Fruit fly (Drosophila melanogaster) whole organism, embryonic: Measurements from ENCODE around the gene CG9483.

Experiments
- B-H2 ChIP-seq: fragments of 200-800 bp; sonication (Bioruptor generic); optimal IDR thresholded peaks from 2 replicates; lab custom pipeline; 2018; ENCODE audit warnings: missing biosample characterization, mild to moderate bottlenecking, missing genetic modification characterization
- CG10366 ChIP-seq: fragments of 200-800 bp; sonication (Bioruptor generic); IDR thresholded peaks from 2 replicates; pipeline ENCODE4 v1.3.6; 2022; ENCODE audit warnings: missing biosample characterization, missing genetic modification characterization
- CG11247 ChIP-seq: fragments of 200-800 bp; sonication (Bioruptor generic); IDR thresholded peaks from 2 replicates; pipeline ENCODE4 v1.3.6; 2022; ENCODE audit warnings: missing biosample characterization, missing genetic modification characterization
- CG12659 ChIP-seq: fragments of 200-800 bp; sonication (Bioruptor generic); optimal IDR thresholded peaks from 3 replicates; lab custom pipeline; 2017; ENCODE audit warnings: mild to moderate bottlenecking, missing biosample characterization, missing genetic modification reagents, missing genetic modification characterization
- CG13287 ChIP-seq: fragments of 200-800 bp; sonication (Bioruptor generic); IDR thresholded peaks from 2 replicates; pipeline ENCODE4 v1.3.6; 2022; ENCODE audit warnings: missing biosample characterization, missing genetic modification characterization; ENCODE audit not compliant: partially characterized antibody
- CG13624 ChIP-seq: fragments of 200-800 bp; sonication (Bioruptor generic); optimal IDR thresholded peaks from 2 replicates; lab custom pipeline; 2016; ENCODE audit warnings: missing biosample characterization, missing genetic modification characterization
- CG14860 ChIP-seq: fragments of 200-800 bp; sonication (Bioruptor generic); IDR thresholded peaks from 3 replicates; pipeline ENCODE4 v1.3.6; 2022; ENCODE audit warnings: missing biosample characterization, missing genetic modification characterization; ENCODE audit not compliant: partially characterized antibody
- CG15073 ChIP-seq: fragments of 200-800 bp; sonication (Bioruptor generic); optimal IDR thresholded peaks from 2 replicates; lab custom pipeline; 2016; ENCODE audit warnings: missing biosample characterization, missing genetic modification characterization
- CG1602 ChIP-seq: fragments of 200-800 bp; sonication (Bioruptor generic); optimal IDR thresholded peaks from 3 replicates; lab custom pipeline; 2016; ENCODE audit warnings: missing biosample characterization, missing genetic modification characterization
- CG16779 ChIP-seq: fragments of 200-800 bp; sonication (Bioruptor generic); IDR thresholded peaks from 2 replicates; pipeline ENCODE4 v1.3.6; 2022; ENCODE audit warnings: missing biosample characterization, missing genetic modification characterization
- CG17829 ChIP-seq: fragments of 200-800 bp; optimal IDR thresholded peaks from 2 replicates; lab custom pipeline; 2019; ENCODE audit warnings: missing biosample characterization, mild to moderate bottlenecking, missing genetic modification characterization, moderate library complexity
- CG18011 ChIP-seq: fragments of 200-800 bp; sonication (Bioruptor generic); optimal IDR thresholded peaks from 2 replicates; lab custom pipeline; 2017; ENCODE audit warnings: missing biosample characterization, missing genetic modification characterization, mild to moderate bottlenecking, moderate library complexity, missing genotype
- CG18619 ChIP-seq: fragments of 200-800 bp; sonication (Bioruptor generic); optimal IDR thresholded peaks from 3 replicates; lab custom pipeline; 2017; ENCODE audit warnings: missing biosample characterization, mild to moderate bottlenecking, missing genetic modification characterization
- CG32767 ChIP-seq: fragments of 200-800 bp; sonication (Bioruptor generic); IDR thresholded peaks from 2 replicates; pipeline ENCODE4 v1.3.6; 2022; ENCODE audit warnings: missing biosample characterization, missing genetic modification characterization
- CG3407 ChIP-seq: fragments of 200-800 bp; sonication (Bioruptor generic); optimal IDR thresholded peaks from 2 replicates; lab custom pipeline; 2018; ENCODE audit warnings: missing biosample characterization, mild to moderate bottlenecking, missing genetic modification characterization
- CG42726 ChIP-seq: fragments of 200-800 bp; sonication (Bioruptor generic); IDR thresholded peaks from 2 replicates; pipeline ENCODE4 v1.3.6; 2022; ENCODE audit warnings: missing biosample characterization, missing genetic modification characterization; ENCODE audit not compliant: partially characterized antibody
- CG4617 ChIP-seq: fragments of 200-800 bp; sonication (Bioruptor generic); optimal IDR thresholded peaks from 3 replicates; lab custom pipeline; 2016; ENCODE audit warnings: missing biosample characterization, missing genetic modification characterization, borderline replicate concordance
- CG5180 ChIP-seq: fragments of 200-800 bp; sonication (Bioruptor generic); optimal IDR thresholded peaks from 3 replicates; lab custom pipeline; 2017; ENCODE audit warnings: missing biosample characterization, missing genetic modification characterization, mild to moderate bottlenecking, moderate library complexity, missing genetic modification reagents
- CG6689 ChIP-seq: fragments of 200-800 bp; sonication (Bioruptor generic); IDR thresholded peaks from 2 replicates; pipeline ENCODE4 v1.3.6; 2022; ENCODE audit warnings: missing biosample characterization, missing genetic modification characterization
- CG7963 ChIP-seq: fragments of 200-800 bp; sonication (Bioruptor generic); IDR thresholded peaks from 3 replicates; pipeline ENCODE4 v1.3.6; 2022; ENCODE audit warnings: missing biosample characterization, missing genetic modification characterization; ENCODE audit not compliant: partially characterized antibody
- CG8478 ChIP-seq: fragments of >200 bp; optimal IDR thresholded peaks from 2 replicates; lab custom pipeline; 2018
- CG9876 ChIP-seq: fragments of 200-800 bp; sonication (Bioruptor generic); optimal IDR thresholded peaks from 2 replicates; lab custom pipeline; 2016; ENCODE audit warnings: missing biosample characterization, missing genetic modification characterization
- Chrac-16 ChIP-seq: fragments of 200-800 bp; sonication (Bioruptor generic); optimal IDR thresholded peaks from 3 replicates; lab custom pipeline; 2016; ENCODE audit warnings: missing biosample characterization, missing genetic modification characterization
- D ChIP-seq, 2 experiments: fragments of 200-800 bp in 1 of 2; fragments of >200 bp in 1 of 2; sonication (Bioruptor generic) in 1 of 2; optimal IDR thresholded peaks; 2 replicates in 1 of 2; 3 replicates in 1 of 2; lab custom pipeline; 2017; ENCODE audit warnings: mild to moderate bottlenecking in 1 of 2, missing biosample characterization in 1 of 2, missing genetic modification characterization in 1 of 2, missing genetic modification reagents in 1 of 2
- Fer3 ChIP-seq: fragments of 200-800 bp; sonication (Bioruptor generic); optimal IDR thresholded peaks from 2 replicates; lab custom pipeline; 2018; ENCODE audit warnings: missing biosample characterization, mild to moderate bottlenecking, missing genetic modification characterization, moderate library complexity
- HmgZ ChIP-seq: fragments of 200-800 bp; sonication (Bioruptor generic); optimal IDR thresholded peaks from 2 replicates; lab custom pipeline; 2018; ENCODE audit warnings: missing biosample characterization, mild to moderate bottlenecking, missing genetic modification characterization
- Kr ChIP-seq: fragments of 200-800 bp; sonication (Bioruptor generic); optimal IDR thresholded peaks from 2 replicates; lab custom pipeline; 2017; ENCODE audit warnings: missing biosample characterization, mild to moderate bottlenecking, missing genetic modification characterization
- Mrtf ChIP-seq: fragments of 200-800 bp; sonication (Bioruptor generic); IDR thresholded peaks from 3 replicates; pipeline ENCODE4 v1.3.6; 2022; ENCODE audit warnings: missing biosample characterization, missing genetic modification characterization
- Myb ChIP-seq: fragments of 200-800 bp; sonication (Bioruptor generic); optimal IDR thresholded peaks from 2 replicates; lab custom pipeline; 2016; ENCODE audit warnings: missing biosample characterization, missing genetic modification characterization
- Ptx1 ChIP-seq: fragments of 200-800 bp; sonication (Bioruptor generic); IDR thresholded peaks from 2 replicates; pipeline ENCODE4 v1.3.6; 2022; ENCODE audit warnings: missing biosample characterization, missing genetic modification characterization
- Scr ChIP-seq: fragments of 200-800 bp; sonication (Bioruptor generic); IDR thresholded peaks from 2 replicates; pipeline ENCODE4 v1.3.6; 2022; ENCODE audit warnings: missing biosample characterization, missing genetic modification characterization; ENCODE audit not compliant: partially characterized antibody
- Trl ChIP-seq, 3 experiments: fragments of >200 bp in 2 of 3; fragments of 200-800 bp in 1 of 3; sonication (Bioruptor generic) in 1 of 3; optimal IDR thresholded peaks; 2 replicates in 1 of 3; 3 replicates in 2 of 3; lab custom pipeline; 2016 to 2017; ENCODE audit warnings: missing biosample characterization in 1 of 3, missing genetic modification characterization in 1 of 3
- cg ChIP-seq: fragments of 200-800 bp; sonication (Bioruptor generic); optimal IDR thresholded peaks from 3 replicates; lab custom pipeline; 2019; ENCODE audit warnings: missing biosample characterization, mild to moderate bottlenecking, missing genetic modification characterization, moderate library complexity
- ewg ChIP-seq: fragments of 200-800 bp; sonication (Bioruptor generic); optimal IDR thresholded peaks from 3 replicates; lab custom pipeline; 2017; ENCODE audit warnings: mild to moderate bottlenecking, missing biosample characterization, missing genetic modification reagents, missing genetic modification characterization
- fu2 ChIP-seq: fragments of 200-800 bp; sonication (Bioruptor generic); optimal IDR thresholded peaks from 2 replicates; lab custom pipeline; 2016; ENCODE audit warnings: missing biosample characterization, missing genetic modification characterization
- gcm ChIP-seq: fragments of 200-800 bp; sonication (Bioruptor generic); optimal IDR thresholded peaks from 2 replicates; lab custom pipeline; 2019; ENCODE audit warnings: missing biosample characterization, mild to moderate bottlenecking, missing genetic modification characterization, moderate library complexity
- gro ChIP-seq: fragments of 200-800 bp; sonication (Bioruptor generic); optimal IDR thresholded peaks from 2 replicates; lab custom pipeline; 2016; ENCODE audit warnings: missing biosample characterization, missing genetic modification characterization
- hth ChIP-seq: fragments of >200 bp; optimal IDR thresholded peaks from 2 replicates; lab custom pipeline; 2017; ENCODE audit warnings: inconsistent platforms
- nmo ChIP-seq: fragments of 200-800 bp; sonication (Bioruptor generic); optimal IDR thresholded peaks from 2 replicates; lab custom pipeline; 2018; ENCODE audit warnings: missing biosample characterization, mild to moderate bottlenecking, missing genetic modification characterization, moderate library complexity
- oc ChIP-seq: fragments of 200-800 bp; sonication (Bioruptor generic); optimal IDR thresholded peaks from 2 replicates; lab custom pipeline; 2018; ENCODE audit warnings: missing biosample characterization, mild to moderate bottlenecking, missing genetic modification characterization, moderate library complexity
- otp ChIP-seq: fragments of 200-800 bp; sonication (Bioruptor generic); IDR thresholded peaks from 3 replicates; pipeline ENCODE4, ENCODE4 v1.3.6; 2022; ENCODE audit warnings: missing biosample characterization, missing genetic modification characterization
- row ChIP-seq: fragments of 200-800 bp; sonication (Bioruptor generic); IDR thresholded peaks from 3 replicates; pipeline ENCODE4 v1.3.6; 2022; ENCODE audit warnings: missing biosample characterization, missing genetic modification characterization
- run ChIP-seq: fragments of 200-800 bp; sonication (Bioruptor generic); optimal IDR thresholded peaks from 3 replicates; lab custom pipeline; 2018; ENCODE audit warnings: missing biosample characterization, mild to moderate bottlenecking, missing genetic modification characterization
- sd ChIP-seq: fragments of 200-800 bp; sonication (Bioruptor generic); optimal IDR thresholded peaks from 3 replicates; lab custom pipeline; 2018; ENCODE audit warnings: missing biosample characterization, mild to moderate bottlenecking, missing genetic modification characterization, moderate library complexity
- sens ChIP-seq: fragments of 200-800 bp; sonication (Bioruptor generic); peaks from one replicate; lab custom pipeline; 2016; ENCODE audit warnings: missing biosample characterization, missing genetic modification characterization
- seq ChIP-seq: fragments of 200-800 bp; sonication (Bioruptor generic); IDR thresholded peaks from 2 replicates; pipeline ENCODE4 v1.3.6; 2022; ENCODE audit warnings: missing biosample characterization, missing genetic modification characterization
- sima ChIP-seq: fragments of 200-800 bp; sonication (Bioruptor generic); optimal IDR thresholded peaks from 2 replicates; lab custom pipeline; 2016; ENCODE audit warnings: missing biosample characterization, missing genetic modification characterization
- tup ChIP-seq: fragments of 200-800 bp; sonication (Bioruptor generic); optimal IDR thresholded peaks from 2 replicates; lab custom pipeline; 2016; ENCODE audit warnings: missing biosample characterization, mild to moderate bottlenecking, missing genetic modification characterization, moderate library complexity

CG9483 gene

DNA sequence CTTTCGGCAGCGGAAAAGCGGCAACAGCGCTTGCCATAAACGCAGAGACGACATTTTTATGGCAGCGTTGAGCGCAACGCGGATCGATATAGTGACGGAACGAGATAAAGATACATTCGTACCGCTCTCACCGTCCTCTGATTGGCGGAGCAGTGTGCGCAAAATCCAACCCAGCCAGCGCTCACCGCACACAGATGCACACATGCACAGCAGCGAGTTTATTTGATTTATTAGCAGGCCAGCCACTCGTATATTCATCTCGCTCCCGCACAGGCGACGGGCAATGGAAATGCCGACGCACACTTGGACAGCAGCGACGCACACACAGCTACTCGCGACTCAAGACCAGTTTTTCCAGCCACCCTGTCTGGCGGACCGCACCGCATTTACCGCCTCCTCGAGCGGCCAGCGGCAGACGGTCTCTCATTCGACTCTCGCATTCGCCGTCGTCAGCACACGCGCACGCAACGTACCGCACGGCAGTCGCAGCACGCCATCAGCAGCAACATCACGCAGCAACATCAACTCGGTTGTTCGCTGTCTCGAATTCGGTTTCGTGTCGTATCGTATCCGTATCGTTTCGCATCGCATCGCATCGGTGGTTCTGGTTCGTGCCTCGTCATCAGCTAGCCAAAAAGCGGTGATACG, 41.2 kb upstream of the CG9483 start, which contains the start of gene SoxN (continued):
- peak; percentile 73 for TF ChIP-seq oc (tag; lab: Kevin White, UChicago)
- TF ChIP-seq otp (GFP tag; lab: Robert Waterston, UW): peak; percentile 81
- TF ChIP-seq seq: peak; percentile 64; the same call in 1 of the 2 replicates
- peak; percentile 69 for TF ChIP-seq hth (lab: Kevin White, UChicago)
- peak; percentile 100 for TF ChIP-seq cg
- TF ChIP-seq HmgZ (tag; lab: Kevin White, UChicago): peak; percentile 40
- TF ChIP-seq sima (GFP tag; lab: Kevin White, UChicago): no peak
- peak; percentile 63 for TF ChIP-seq nmo
- peak; percentile 100 for TF ChIP-seq CG3407 (GFP tag; lab: Kevin White, UChicago)
- TF ChIP-seq run (tag; lab: Kevin White, UChicago): peak; percentile 28
- TF ChIP-seq Mrtf (GFP tag; lab: Robert Waterston, UW): no peak
- TF ChIP-seq CG18011 (GFP tag; lab: Kevin White, UChicago): no peak
- no peak for TF ChIP-seq CG12659 (GFP tag; lab: Kevin White, UChicago)
- no peak for TF ChIP-seq Myb (GFP tag; lab: Kevin White, UChicago)
- TF ChIP-seq gro (GFP tag; lab: Kevin White, UChicago): peak; percentile 32
- TF ChIP-seq Chrac-16 (GFP tag; lab: Kevin White, UChicago): no peak
- TF ChIP-seq ewg (GFP tag; lab: Kevin White, UChicago): peak; percentile 95
- 0 out of 2 replicates have a peak, but pooled peaks have one; percentile 20 for TF ChIP-seq Ptx1 (GFP tag; lab: Robert Waterston, UW)
- peak; percentile 44 for TF ChIP-seq CG17829 (tag; lab: Kevin White, UChicago)
- TF ChIP-seq CG42726: no peak
- no peak for TF ChIP-seq CG9876
- peak; percentile 87 for TF ChIP-seq sens (GFP tag; lab: Kevin White, UChicago)
- TF ChIP-seq CG4617 (GFP tag; lab: Kevin White, UChicago): no peak
- peak; percentile 90 for TF ChIP-seq sd (tag; lab: Kevin White, UChicago)
- peak; percentile 3 for TF ChIP-seq Scr (GFP tag; lab: Robert Waterston, UW)
- TF ChIP-seq CG13624 (GFP tag; lab: Kevin White, UChicago): no peak
- TF ChIP-seq CG7963 (GFP tag; lab: Robert Waterston, UW): 0 out of 3 replicates have a peak, but pooled peaks have one; percentile 23
- TF ChIP-seq CG14860 (GFP tag; lab: Robert Waterston, UW): 0 out of 3 replicates have a peak, but pooled peaks have one; percentile 34
- TF ChIP-seq Trl (optimal IDR thresholded peaks at IDR 0.05; lab: Kevin White, UChicago): peak in 1 of 2 experiments; percentile 18
- peak; percentile 19 for TF ChIP-seq Trl (GFP tag; optimal IDR thresholded peaks at IDR 0.05; lab: Kevin White, UChicago)
- TF ChIP-seq tup: no peak
- peak; percentile 31; the same call in 1 of the 2 replicates for TF ChIP-seq CG6689
- TF ChIP-seq row (GFP tag; lab: Robert Waterston, UW): no peak; the same call in 2 of the 3 replicates
- TF ChIP-seq CG11247: peak; percentile 36; the same call in 1 of the 2 replicates
- TF ChIP-seq Fer3 (tag; lab: Kevin White, UChicago): no peak
- peak; percentile 14 for TF ChIP-seq gcm (GFP tag; lab: Kevin White, UChicago)
- TF ChIP-seq CG10366: peak; percentile 44; the same call in 1 of the 2 replicates
- no peak for TF ChIP-seq Kr (GFP tag; lab: Kevin White, UChicago)
- TF ChIP-seq fu2 (GFP tag; lab: Kevin White, UChicago): no peak
- no peak for TF ChIP-seq CG18619 (GFP tag; lab: Kevin White, UChicago)
- 0 out of 2 replicates have a peak, but pooled peaks have one; percentile 37 for TF ChIP-seq CG32767 (GFP tag; lab: Robert Waterston, UW)
- no peak for TF ChIP-seq B-H2
- peak; percentile 96 for TF ChIP-seq CG8478 (lab: Kevin White, UChicago)
- TF ChIP-seq CG15073 (GFP tag; lab: Kevin White, UChicago): no peak
- TF ChIP-seq CG13287: peak; percentile 65
- TF ChIP-seq D (optimal IDR thresholded peaks at IDR 0.05; lab: Kevin White, UChicago): peak; percentile 78
- TF ChIP-seq D (GFP tag; optimal IDR thresholded peaks at IDR 0.05; lab: Kevin White, UChicago): no peak
- peak; percentile 45; the same call in 1 of the 2 replicates for TF ChIP-seq CG16779 (GFP tag; lab: Robert Waterston, UW)
- TF ChIP-seq CG1602 (GFP tag; lab: Kevin White, UChicago): no peak
- peak; percentile 90 for TF ChIP-seq CG5180 (GFP tag; lab: Kevin White, UChicago)
